Worm (Caenorhabditis elegans) whole organism, L1 larva: ENCODE data around the gene F30B5.11.

Experiments used
- ceh-63 ChIP-seq: fragments of 200-800 bp; sonication (Bioruptor generic); optimal IDR thresholded peaks from 2 replicates; lab custom pipeline; 2018; ENCODE audit warnings: mild to moderate bottlenecking, missing genetic modification characterization, missing compliant biosample characterization
- fos-1 ChIP-seq: fragments of 150-350 bp; optimal IDR thresholded peaks from 2 replicates; lab custom pipeline; 2014; ENCODE audit warnings: missing biosample characterization, missing genetic modification characterization
- mab-9 ChIP-seq: fragments of 200-800 bp; sonication (Bioruptor generic); IDR thresholded peaks from 2 replicates; pipeline ENCODE4 v1.3.6; 2022; ENCODE audit warnings: missing genetic modification reagents, missing genetic modification characterization, missing compliant biosample characterization
- skn-1 ChIP-seq: fragments of 150-350 bp; optimal IDR thresholded peaks from 2 replicates; lab custom pipeline; 2014; ENCODE audit warnings: missing biosample characterization, missing genetic modification characterization
- swsn-7 ChIP-seq: sonication (generic microtip); optimal IDR thresholded peaks from 2 replicates; lab custom pipeline; 2016; ENCODE audit warnings: missing genetic modification characterization, missing compliant biosample characterization

DNA sequence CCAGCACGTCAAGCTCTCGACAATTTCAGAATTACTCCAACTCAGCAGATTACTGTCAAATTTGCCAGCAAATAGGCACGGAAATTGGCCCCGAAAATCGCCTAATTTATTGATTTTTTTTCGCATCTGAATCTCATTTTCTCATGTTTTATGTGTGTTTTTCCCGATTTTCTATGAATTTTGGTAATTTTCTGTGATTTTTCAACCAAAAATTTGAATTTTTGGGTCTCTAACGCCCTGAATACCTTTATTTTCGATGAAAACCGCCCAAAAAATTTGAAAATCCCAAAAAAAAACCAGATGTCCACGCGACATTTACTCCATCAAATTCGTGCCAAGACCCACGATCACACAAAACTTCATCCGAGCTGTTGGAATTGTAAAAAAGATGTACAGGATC, 43.8 kb downstream of the F30B5.11 start, which contains the start of gene dnj-15:
- no peak for TF ChIP-seq swsn-7
- TF ChIP-seq skn-1 (tag; lab: Kevin White, UChicago), result no peak
- TF ChIP-seq fos-1 (tag; lab: Kevin White, UChicago), result no peak
- TF ChIP-seq mab-9, result no peak
- TF ChIP-seq ceh-63 (GFP tag; lab: Kevin White, UChicago), result no peak
